Worm (Caenorhabditis elegans): Measurements from ENCODE around the gene C33D9.6.

- TF ChIP-seq F13H6.1 (tag; optimal IDR thresholded peaks at IDR 0.05) (no peak), mab-5 (tag; optimal IDR thresholded peaks at IDR 0.05) (no peak), nhr-21 (tag; optimal IDR thresholded peaks at IDR 0.05) (no peak), lsy-2 (tag; optimal IDR thresholded peaks at IDR 0.05) (no peak)
Measured at ce11 chrIV:8769539-8769938, 8.4 kb downstream of the C33D9.6 start, which contains the start of gene F20C5.5.
